Fruit fly (Drosophila melanogaster) whole organism, wandering third instar larva: ENCODE results near the gene CG33284.

Experiments
- Abd-B ChIP-seq: fragments of >200 bp; optimal IDR thresholded peaks from 2 replicates; lab custom pipeline; 2017; ENCODE audit warnings: missing biosample characterization, missing genetic modification characterization
- CG32264 ChIP-seq: fragments of 200-800 bp; sonication (Bioruptor generic); optimal IDR thresholded peaks from 2 replicates; lab custom pipeline; 2016; ENCODE audit warnings: missing biosample characterization, missing genetic modification characterization
- CG9705 ChIP-seq: fragments of 200-800 bp; sonication (Bioruptor generic); optimal IDR thresholded peaks from 2 replicates; lab custom pipeline; 2018; ENCODE audit warnings: missing biosample characterization, mild to moderate bottlenecking, missing genetic modification characterization
- CrebA ChIP-seq: fragments of 200-800 bp; sonication (Bioruptor generic); optimal IDR thresholded peaks from 2 replicates; lab custom pipeline; 2016; ENCODE audit warnings: missing biosample characterization, mild to moderate bottlenecking, missing genetic modification characterization, borderline replicate concordance
- Dfd ChIP-seq: fragments of >200 bp; optimal IDR thresholded peaks from 2 replicates; lab custom pipeline; 2017; ENCODE audit warnings: missing biosample characterization, missing genetic modification characterization
- Dif ChIP-seq: fragments of 200-275, 200-300 bp; sonication (Bioruptor generic); optimal IDR thresholded peaks from 2 replicates; lab custom pipeline; 2018; ENCODE audit warnings: missing biosample characterization, missing genetic modification characterization; ENCODE audit not compliant: partially characterized antibody
- GATAd ChIP-seq: sonication (Bioruptor generic); optimal IDR thresholded peaks from 2 replicates; lab custom pipeline; 2016; ENCODE audit warnings: missing biosample characterization, missing genetic modification characterization
- HLH106 ChIP-seq: fragments of 200-800 bp; optimal IDR thresholded peaks from 3 replicates; lab custom pipeline; 2019; ENCODE audit warnings: missing biosample characterization, mild to moderate bottlenecking, missing genetic modification characterization, moderate library complexity
- Hnf4 ChIP-seq: fragments of 200-800 bp; sonication (Bioruptor generic); optimal IDR thresholded peaks from 2 replicates; lab custom pipeline; 2016; ENCODE audit warnings: missing biosample characterization, mild to moderate bottlenecking, missing genetic modification characterization
- Hr78 ChIP-seq: fragments of >200 bp; optimal IDR thresholded peaks from 2 replicates; lab custom pipeline; 2017; ENCODE audit warnings: missing biosample characterization, missing genetic modification characterization
- Hr83 ChIP-seq: fragments of 200-300 bp; sonication (Bioruptor generic); optimal IDR thresholded peaks from 2 replicates; lab custom pipeline; 2016; ENCODE audit warnings: missing biosample characterization, mild to moderate bottlenecking, missing genetic modification characterization, moderate library complexity; ENCODE audit not compliant: poor library complexity, severe bottlenecking
- Jra ChIP-seq: sonication (Bioruptor generic); optimal IDR thresholded peaks from 2 replicates; lab custom pipeline; 2016; ENCODE audit warnings: missing biosample characterization, missing genetic modification characterization
- Mio ChIP-seq: sonication (Bioruptor generic); optimal IDR thresholded peaks from 2 replicates; lab custom pipeline; 2016; ENCODE audit warnings: missing biosample characterization, missing genetic modification characterization
- Myc ChIP-seq: fragments of >200 bp; optimal IDR thresholded peaks from 2 replicates; lab custom pipeline; 2017
- N ChIP-seq: fragments of >200 bp; optimal IDR thresholded peaks from 2 replicates; lab custom pipeline; 2018; ENCODE audit warnings: missing biosample characterization, missing external identifiers, missing genetic modification characterization
- OdsH ChIP-seq: fragments of 200-800 bp; sonication (Bioruptor generic); optimal IDR thresholded peaks from 2 replicates; lab custom pipeline; 2016; ENCODE audit warnings: missing biosample characterization, mild to moderate bottlenecking, missing genetic modification characterization
- Rel ChIP-seq, 2 experiments: fragments of 200-800 bp; sonication (Bioruptor generic) in 1 of 2; optimal IDR thresholded peaks; 2 replicates in 1 of 2; 3 replicates in 1 of 2; lab custom pipeline; 2016 to 2019; ENCODE audit warnings: mild to moderate bottlenecking in 2 of 2, missing biosample characterization in 2 of 2, missing genetic modification characterization in 2 of 2, moderate library complexity in 1 of 2
- Sp1 ChIP-seq: fragments of 200-800 bp; sonication (Bioruptor generic); optimal IDR thresholded peaks from 3 replicates; lab custom pipeline; 2019; ENCODE audit warnings: missing biosample characterization, mild to moderate bottlenecking, missing genetic modification characterization, moderate library complexity
- Vsx2 ChIP-seq: fragments of 200-300, 225-300 bp; sonication (Bioruptor generic); optimal IDR thresholded peaks from 2 replicates; lab custom pipeline; 2018; ENCODE audit warnings: missing biosample characterization, missing genetic modification characterization; ENCODE audit not compliant: partially characterized antibody
- br ChIP-seq: fragments of 200-800 bp; sonication (Bioruptor generic); optimal IDR thresholded peaks from 2 replicates; lab custom pipeline; 2016; ENCODE audit warnings: missing biosample characterization, missing genetic modification characterization
- brk ChIP-seq: fragments of 200-800 bp; sonication (Bioruptor generic); optimal IDR thresholded peaks from 2 replicates; lab custom pipeline; 2016; ENCODE audit warnings: missing biosample characterization, mild to moderate bottlenecking, missing genetic modification characterization
- dl ChIP-seq, 2 experiments: fragments of 175-275, 200-275 bp in 1 of 2; fragments of 200-275 bp in 1 of 2; sonication (Bioruptor generic); optimal IDR thresholded peaks; lab custom pipeline; 2018; ENCODE audit warnings: mild to moderate bottlenecking in 2 of 2, missing biosample characterization in 2 of 2, missing genetic modification characterization in 2 of 2, moderate library complexity in 2 of 2; ENCODE audit not compliant: partially characterized antibody in 2 of 2, insufficient read depth in 1 of 2
- dmrt93B ChIP-seq: fragments of 200-800 bp; sonication (Bioruptor generic); optimal IDR thresholded peaks from 2 replicates; lab custom pipeline; 2018; ENCODE audit warnings: missing biosample characterization, mild to moderate bottlenecking, missing genetic modification characterization
- dsf ChIP-seq: sonication (Bioruptor generic); optimal IDR thresholded peaks from 2 replicates; lab custom pipeline; 2016; ENCODE audit warnings: missing biosample characterization, missing genetic modification characterization, borderline replicate concordance
- ey ChIP-seq: fragments of 200-800 bp; sonication (Bioruptor generic); optimal IDR thresholded peaks from 2 replicates; lab custom pipeline; 2016; ENCODE audit warnings: missing biosample characterization, missing genetic modification characterization
- foxo ChIP-seq, 2 experiments: fragments of 200-800 bp; sonication (Bioruptor generic); optimal IDR thresholded peaks; 2 replicates in 1 of 2; 3 replicates in 1 of 2; lab custom pipeline; 2016 to 2017; ENCODE audit warnings: missing biosample characterization in 2 of 2, missing genetic modification characterization in 2 of 2
- fru ChIP-seq: fragments of 200-800 bp; sonication (Bioruptor generic); optimal IDR thresholded peaks from 3 replicates; lab custom pipeline; 2016; ENCODE audit warnings: missing biosample characterization, mild to moderate bottlenecking, missing genetic modification characterization
- h ChIP-seq: fragments of 200-800 bp; sonication (Bioruptor generic); optimal IDR thresholded peaks from 3 replicates; lab custom pipeline; 2016; ENCODE audit warnings: missing biosample characterization, mild to moderate bottlenecking, missing genetic modification characterization
- jim ChIP-seq: fragments of 175-275, 200-325 bp; sonication (Bioruptor generic); optimal IDR thresholded peaks from 2 replicates; lab custom pipeline; 2016; ENCODE audit warnings: missing biosample characterization, mild to moderate bottlenecking, missing genetic modification characterization
- lola ChIP-seq: fragments of >200 bp; optimal IDR thresholded peaks from 2 replicates; lab custom pipeline; 2017; ENCODE audit warnings: missing biosample characterization, missing genetic modification characterization
- pan ChIP-seq: fragments of >200 bp; optimal IDR thresholded peaks from 2 replicates; lab custom pipeline; 2017
- psq ChIP-seq: fragments of 200-800 bp; sonication (Bioruptor generic); optimal IDR thresholded peaks from 3 replicates; lab custom pipeline; 2017; ENCODE audit warnings: missing biosample characterization, mild to moderate bottlenecking, missing genetic modification characterization, moderate library complexity
- rgr ChIP-seq: fragments of 200-800 bp; sonication (Bioruptor generic); optimal IDR thresholded peaks from 3 replicates; lab custom pipeline; 2016; ENCODE audit warnings: missing biosample characterization, mild to moderate bottlenecking, missing genetic modification characterization
- sage ChIP-seq: fragments of 200-800 bp; sonication (Bioruptor generic); optimal IDR thresholded peaks from 2 replicates; lab custom pipeline; 2016; ENCODE audit warnings: missing biosample characterization, mild to moderate bottlenecking, missing genetic modification characterization
- sv ChIP-seq: fragments of 200-800 bp; sonication (Bioruptor generic); optimal IDR thresholded peaks from 3 replicates; lab custom pipeline; 2016; ENCODE audit warnings: missing biosample characterization, missing genetic modification characterization
- tai ChIP-seq: sonication (Bioruptor generic); optimal IDR thresholded peaks from 2 replicates; lab custom pipeline; 2016; ENCODE audit warnings: missing biosample characterization, missing genetic modification characterization
- usp ChIP-seq: fragments of >200 bp; optimal IDR thresholded peaks from 2 replicates; lab custom pipeline; 2017; ENCODE audit warnings: missing biosample characterization, missing genetic modification characterization
- woc ChIP-seq: sonication (Bioruptor generic); optimal IDR thresholded peaks from 2 replicates; lab custom pipeline; 2016; ENCODE audit warnings: missing biosample characterization, mild to moderate bottlenecking, missing genetic modification characterization

Gene CG33284

DNA sequence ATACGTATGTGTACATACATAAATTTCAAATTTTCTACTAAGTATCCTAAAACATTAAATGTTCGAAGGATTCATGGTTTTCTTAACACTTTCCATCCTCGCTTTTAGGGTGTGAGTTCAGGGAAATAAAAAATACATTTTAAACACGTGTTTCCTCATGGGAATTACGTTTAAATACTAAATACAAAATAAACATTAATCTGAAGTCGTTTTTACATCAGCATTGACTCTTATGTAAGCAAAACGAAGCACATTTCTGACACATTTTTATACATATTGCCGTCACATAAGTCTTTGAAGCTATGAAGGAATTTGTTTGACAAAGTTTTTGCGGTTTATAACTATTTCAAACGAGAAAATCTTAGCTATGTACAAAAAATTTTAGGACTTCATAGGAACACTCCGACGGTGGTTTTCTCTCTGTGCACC, 24.5 kb upstream of the CG33284 start:
- TF ChIP-seq woc = peak; percentile 76
- TF ChIP-seq brk = peak; percentile 53
- TF ChIP-seq br (GFP tag; lab: Kevin White, UChicago) = peak; percentile 42
- peak; percentile 2 for TF ChIP-seq Jra
- TF ChIP-seq Sp1 = peak; percentile 66
- TF ChIP-seq rgr (GFP tag; lab: Kevin White, UChicago) = peak; percentile 22
- peak; percentile 54 for TF ChIP-seq fru (GFP tag; lab: Kevin White, UChicago)
- TF ChIP-seq psq (GFP tag; lab: Kevin White, UChicago) = peak; percentile 39
- no peak for TF ChIP-seq usp
- TF ChIP-seq ey (GFP tag; lab: Kevin White, UChicago) = peak; percentile 52
- TF ChIP-seq HLH106 = peak; percentile 56
- TF ChIP-seq CG9705 (GFP tag; lab: Kevin White, UChicago) = peak; percentile 20
- TF ChIP-seq Dfd (GFP tag; lab: Kevin White, UChicago) = no peak
- no peak for TF ChIP-seq Dif (GFP tag; lab: Kevin White, UChicago)
- TF ChIP-seq foxo (GFP tag; optimal IDR thresholded peaks at IDR 0.05; lab: Kevin White, UChicago) = peak in 1 of 2 experiments; percentile 69
- no peak for TF ChIP-seq dsf (GFP tag; lab: Kevin White, UChicago)
- TF ChIP-seq Rel (GFP tag; optimal IDR thresholded peaks at IDR 0.05; lab: Kevin White, UChicago) = no peak
- no peak for TF ChIP-seq Rel (tag; optimal IDR thresholded peaks at IDR 0.05; lab: Kevin White, UChicago)
- no peak for TF ChIP-seq CrebA (GFP tag; lab: Kevin White, UChicago)
- TF ChIP-seq dmrt93B = peak; percentile 26
- TF ChIP-seq h (GFP tag; lab: Kevin White, UChicago) = peak; percentile 44

DNA sequence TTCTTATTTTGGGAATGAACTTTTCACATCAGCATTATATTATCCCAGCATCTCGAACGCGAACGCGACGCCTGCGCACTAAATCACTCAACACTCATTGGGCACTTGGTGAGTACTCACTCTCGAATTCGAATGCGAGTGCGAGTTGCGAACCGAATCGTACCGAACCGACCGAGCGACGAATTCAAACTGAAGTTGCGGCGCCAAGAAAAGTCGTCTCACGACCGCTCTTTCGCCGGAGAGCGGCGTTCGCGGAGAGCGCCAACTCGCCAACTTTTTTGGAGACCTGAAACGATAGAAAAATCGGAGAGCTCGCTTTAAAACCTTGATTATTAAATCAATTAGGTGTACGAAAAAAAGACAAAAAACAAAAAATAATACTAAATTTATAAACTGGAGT, 23.6 kb upstream of the CG33284 start:
- TF ChIP-seq tai = no peak
- TF ChIP-seq usp = no peak
- TF ChIP-seq rgr (GFP tag; lab: Kevin White, UChicago) = no peak
- TF ChIP-seq pan (lab: Kevin White, UChicago) = no peak
- TF ChIP-seq Dif (GFP tag; lab: Kevin White, UChicago) = peak; percentile 43
- TF ChIP-seq Sp1 = no peak
- TF ChIP-seq CrebA (GFP tag; lab: Kevin White, UChicago) = no peak
- no peak for TF ChIP-seq Abd-B (GFP tag; lab: Kevin White, UChicago)
- no peak for TF ChIP-seq Myc (lab: Kevin White, UChicago)
- no peak for TF ChIP-seq Vsx2 (GFP tag; lab: Kevin White, UChicago)
- TF ChIP-seq dl (GFP tag; optimal IDR thresholded peaks at IDR 0.05; lab: Kevin White, UChicago; ENCODE audit: insufficient read depth in 1 of 2, partially characterized antibody in 2 of 2) = peak; percentile 27 to 35
- TF ChIP-seq OdsH (GFP tag; lab: Kevin White, UChicago) = no peak
- TF ChIP-seq Rel (GFP tag; optimal IDR thresholded peaks at IDR 0.05; lab: Kevin White, UChicago) = no peak
- TF ChIP-seq Rel (tag; optimal IDR thresholded peaks at IDR 0.05; lab: Kevin White, UChicago) = no peak
- TF ChIP-seq br (GFP tag; lab: Kevin White, UChicago) = no peak
- TF ChIP-seq h (GFP tag; lab: Kevin White, UChicago) = no peak
- TF ChIP-seq Mio (GFP tag; lab: Kevin White, UChicago) = no peak
- no peak for TF ChIP-seq HLH106

DNA sequence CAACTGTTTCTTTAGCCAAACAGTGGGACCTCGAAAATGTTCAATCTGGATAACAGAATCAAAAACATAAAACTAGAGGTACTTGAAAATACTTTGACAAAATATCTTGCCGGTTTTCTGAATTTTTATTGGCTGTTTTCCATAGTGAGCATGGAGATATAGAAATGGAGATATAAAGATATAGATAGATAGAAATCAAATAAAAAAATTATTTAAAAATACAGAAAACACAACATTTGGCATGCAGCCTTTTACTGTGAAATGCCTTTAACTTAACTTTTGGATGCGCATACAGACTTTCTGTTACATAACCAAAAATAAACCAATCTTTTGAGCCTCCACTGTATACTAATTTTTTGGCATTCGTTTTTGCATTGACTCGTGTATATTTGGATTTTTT, 23.1 kb upstream of the CG33284 start:
- no peak for TF ChIP-seq CrebA (GFP tag; lab: Kevin White, UChicago)
- TF ChIP-seq GATAd = no peak
- peak; percentile 32 for TF ChIP-seq Sp1
- peak in 1 of 2 experiments; percentile 66 for TF ChIP-seq foxo (GFP tag; optimal IDR thresholded peaks at IDR 0.05; lab: Kevin White, UChicago)
- TF ChIP-seq lola = no peak
- peak; percentile 46 for TF ChIP-seq rgr (GFP tag; lab: Kevin White, UChicago)
- no peak for TF ChIP-seq sage
- TF ChIP-seq Hr83 (GFP tag; lab: Kevin White, UChicago) = no peak
- no peak for TF ChIP-seq woc
- TF ChIP-seq Rel (GFP tag; optimal IDR thresholded peaks at IDR 0.05; lab: Kevin White, UChicago) = no peak
- TF ChIP-seq Rel (tag; optimal IDR thresholded peaks at IDR 0.05; lab: Kevin White, UChicago) = no peak
- TF ChIP-seq tai = no peak
- TF ChIP-seq jim (GFP tag; lab: Kevin White, UChicago) = no peak
- TF ChIP-seq Hr78 (GFP tag; lab: Kevin White, UChicago) = no peak
- no peak for TF ChIP-seq N (GFP tag; lab: Kevin White, UChicago)
- no peak for TF ChIP-seq dl (GFP tag; optimal IDR thresholded peaks at IDR 0.05; lab: Kevin White, UChicago; ENCODE audit: insufficient read depth in 1 of 2, partially characterized antibody in 2 of 2)
- TF ChIP-seq dsf (GFP tag; lab: Kevin White, UChicago) = no peak
- TF ChIP-seq Hnf4 (GFP tag; lab: Kevin White, UChicago) = no peak
- TF ChIP-seq ey (GFP tag; lab: Kevin White, UChicago) = peak; percentile 30
- peak; percentile 62 for TF ChIP-seq OdsH (GFP tag; lab: Kevin White, UChicago)
- no peak for TF ChIP-seq pan (lab: Kevin White, UChicago)
- peak; percentile 35 for TF ChIP-seq fru (GFP tag; lab: Kevin White, UChicago)
- TF ChIP-seq Vsx2 (GFP tag; lab: Kevin White, UChicago) = no peak
- TF ChIP-seq Abd-B (GFP tag; lab: Kevin White, UChicago) = no peak
- peak; percentile 56 for TF ChIP-seq h (GFP tag; lab: Kevin White, UChicago)
- TF ChIP-seq Jra = no peak
- TF ChIP-seq Myc (lab: Kevin White, UChicago) = no peak
- no peak for TF ChIP-seq brk
- TF ChIP-seq Dif (GFP tag; lab: Kevin White, UChicago) = no peak
- TF ChIP-seq sv = no peak
- TF ChIP-seq dmrt93B = peak; percentile 29
- no peak for TF ChIP-seq CG32264
- TF ChIP-seq usp = no peak
- no peak for TF ChIP-seq Dfd (GFP tag; lab: Kevin White, UChicago)
- TF ChIP-seq HLH106 = peak; percentile 64
- TF ChIP-seq CG9705 (GFP tag; lab: Kevin White, UChicago) = peak; percentile 8
- no peak for TF ChIP-seq Mio (GFP tag; lab: Kevin White, UChicago)
- TF ChIP-seq psq (GFP tag; lab: Kevin White, UChicago) = peak; percentile 35
- TF ChIP-seq br (GFP tag; lab: Kevin White, UChicago) = no peak
